Fruit fly (Drosophila melanogaster): ENCODE data around the gene CASK.

Gene CASK

dm6 chr3R:21870158-21870971 is 47.9 kb upstream of the CASK start, which contains the start of gene CG31431 (continued):
- peak; percentile 95 for TF ChIP-seq CG10147 (GFP tag; optimal IDR thresholded peaks at IDR 0.05)
- peak; percentile 73 for TF ChIP-seq nom (GFP tag; optimal IDR thresholded peaks at IDR 0.05)
- TF ChIP-seq MTF-1 (GFP tag; optimal IDR thresholded peaks at IDR 0.05; ENCODE audit: borderline replicate concordance) = peak; percentile 93
- TF ChIP-seq Sox102F (GFP tag; optimal IDR thresholded peaks at IDR 0.05) = peak; percentile 96
- TF ChIP-seq MESR4 (GFP tag; optimal IDR thresholded peaks at IDR 0.05) = peak; percentile 62
- TF ChIP-seq zen (tag; optimal IDR thresholded peaks at IDR 0.05) = peak; percentile 97
- peak; percentile 95 for TF ChIP-seq gcm (GFP tag; optimal IDR thresholded peaks at IDR 0.05)
- peak; percentile 98 for TF ChIP-seq rib (GFP tag; IDR thresholded peaks at IDR 0.05)
- peak; percentile 99 for TF ChIP-seq vvl (GFP tag; IDR thresholded peaks at IDR 0.05)
- peak; percentile 98 for TF ChIP-seq Fer1 (GFP tag; optimal IDR thresholded peaks at IDR 0.05)
- TF ChIP-seq CG10654 (GFP tag; optimal IDR thresholded peaks at IDR 0.05) = peak; percentile 97
- peak; percentile 95 for TF ChIP-seq CG8089 (GFP tag; optimal IDR thresholded peaks at IDR 0.05)
- TF ChIP-seq CG12071 (GFP tag; optimal IDR thresholded peaks at IDR 0.05) = peak; percentile 97
- peak; percentile 98 for TF ChIP-seq CG11247 (GFP tag; IDR thresholded peaks at IDR 0.05)
- peak; percentile 96 for TF ChIP-seq CG3726 (GFP tag; IDR thresholded peaks at IDR 0.05)
- peak in 1 of 2 experiments; percentile 64 for TF ChIP-seq crp (GFP tag; optimal IDR thresholded peaks at IDR 0.05)
- peak; percentile 96 for TF ChIP-seq chm (GFP tag; IDR thresholded peaks at IDR 0.05)
- peak; percentile 95 for TF ChIP-seq en (GFP tag; optimal IDR thresholded peaks at IDR 0.05)
- peak; percentile 98 for TF ChIP-seq CG6813 (GFP tag; optimal IDR thresholded peaks at IDR 0.05)
- TF ChIP-seq Pdp1 (GFP tag; optimal IDR thresholded peaks at IDR 0.05) = peak; percentile 98
- TF ChIP-seq croc (GFP tag; conservative IDR thresholded peaks at IDR 0.05) = peak; percentile 94
- TF ChIP-seq CG14014 (GFP tag; IDR thresholded peaks at IDR 0.05) = peak; percentile 98
- TF ChIP-seq gt (GFP tag; IDR thresholded peaks at IDR 0.05) = peak; percentile 88
- TF ChIP-seq CG32772 (GFP tag; IDR thresholded peaks at IDR 0.05) = peak; percentile 97
- TF ChIP-seq CG17568 (GFP tag; optimal IDR thresholded peaks at IDR 0.05) = peak; percentile 92
- peak; percentile 90 for TF ChIP-seq CG9437 (GFP tag; optimal IDR thresholded peaks at IDR 0.05)
- TF ChIP-seq Stat92E (GFP tag; optimal IDR thresholded peaks at IDR 0.05) = peak in 1 of 3 experiments; percentile 90
- peak; percentile 99 for TF ChIP-seq CG32532 (GFP tag; IDR thresholded peaks at IDR 0.05)
- no peak for TF ChIP-seq Scr (GFP tag; IDR thresholded peaks at IDR 0.05; ENCODE audit: partially characterized antibody)
- peak; percentile 98 for TF ChIP-seq Hmr (GFP tag; optimal IDR thresholded peaks at IDR 0.05)
- TF ChIP-seq cwo (GFP tag; optimal IDR thresholded peaks at IDR 0.05) = peak; percentile 97
- TF ChIP-seq CG3838 (GFP tag; optimal IDR thresholded peaks at IDR 0.05) = peak; percentile 90
- TF ChIP-seq ara (GFP tag; IDR thresholded peaks at IDR 0.05) = peak; percentile 97
- no peak for TF ChIP-seq Trl (optimal IDR thresholded peaks at IDR 0.05)
- peak; percentile 98 for TF ChIP-seq Trl (GFP tag; optimal IDR thresholded peaks at IDR 0.05)
- TF ChIP-seq CG13123 (GFP tag; optimal IDR thresholded peaks at IDR 0.05) = peak; percentile 94
- TF ChIP-seq sna (GFP tag; IDR thresholded peaks at IDR 0.05; ENCODE audit: partially characterized antibody) = no peak
- TF ChIP-seq eve (GFP tag; optimal IDR thresholded peaks at IDR 0.05) = peak; percentile 73 to 97
- peak; percentile 97 for TF ChIP-seq CG9609 (GFP tag; optimal IDR thresholded peaks at IDR 0.05)
- no peak for TF ChIP-seq cad (GFP tag; optimal IDR thresholded peaks at IDR 0.05)
- TF ChIP-seq wek (GFP tag; optimal IDR thresholded peaks at IDR 0.05) = peak; percentile 87
- TF ChIP-seq Mes4 (GFP tag; optimal IDR thresholded peaks at IDR 0.05) = peak; percentile 94
- peak; percentile 97 for TF ChIP-seq CG11085 (GFP tag; IDR thresholded peaks at IDR 0.05)
- peak; percentile 96 for TF ChIP-seq CG16863 (GFP tag; optimal IDR thresholded peaks at IDR 0.05)
- peak; percentile 96 for TF ChIP-seq Atf-2 (GFP tag; optimal IDR thresholded peaks at IDR 0.05)
- peak; percentile 93 for TF ChIP-seq zf30C (GFP tag; optimal IDR thresholded peaks at IDR 0.05)
- TF ChIP-seq bcd (GFP tag; optimal IDR thresholded peaks at IDR 0.05) = peak; percentile 97
- peak; percentile 79 for TF ChIP-seq Lim3 (GFP tag; IDR thresholded peaks at IDR 0.05)
